Worm (Caenorhabditis elegans) whole organism, L2 larva: ENCODE data around the gene F41E7.9.

Experiments used
- C34F6.9 ChIP-seq: fragments of 150-350 bp; optimal IDR thresholded peaks from 2 replicates; lab custom pipeline; 2014; ENCODE audit warnings: missing biosample characterization, missing genetic modification characterization
- F13H6.1 ChIP-seq: sonication (generic microtip); optimal IDR thresholded peaks from 2 replicates; lab custom pipeline; 2016; ENCODE audit warnings: missing genetic modification characterization, missing compliant biosample characterization
- R02D3.7 ChIP-seq: fragments of 150-350 bp; optimal IDR thresholded peaks from 2 replicates; lab custom pipeline; 2014; ENCODE audit warnings: missing biosample characterization, missing genetic modification characterization
- Y55F3AM.14 ChIP-seq: fragments of 200-800 bp; sonication (Bioruptor generic); optimal IDR thresholded peaks from 2 replicates; lab custom pipeline; 2018; ENCODE audit warnings: mild to moderate bottlenecking, missing genetic modification characterization, missing compliant biosample characterization
- ZK546.5 ChIP-seq: sonication (generic microtip); optimal IDR thresholded peaks from 2 replicates; lab custom pipeline; 2017; ENCODE audit warnings: missing biosample characterization, missing genetic modification characterization
- alr-1 ChIP-seq: fragments of 150-350 bp; optimal IDR thresholded peaks from 2 replicates; lab custom pipeline; 2014; ENCODE audit warnings: missing biosample characterization, missing genetic modification characterization
- aly-2 ChIP-seq: fragments of 150-350 bp; optimal IDR thresholded peaks from 2 replicates; lab custom pipeline; 2014; ENCODE audit warnings: missing biosample characterization, missing genetic modification characterization
- ama-1 ChIP-seq: fragments of 150-350 bp; optimal IDR thresholded peaks from 2 replicates; lab custom pipeline; 2018; ENCODE audit warnings: inconsistent platforms
- ceh-16 ChIP-seq: fragments of 150-350 bp; optimal IDR thresholded peaks from 2 replicates; lab custom pipeline; 2014; ENCODE audit warnings: missing biosample characterization, missing genetic modification characterization
- ceh-82 ChIP-seq: fragments of 150-350 bp; optimal IDR thresholded peaks from 2 replicates; lab custom pipeline; 2014; ENCODE audit warnings: missing biosample characterization, missing genetic modification characterization
- crh-2 ChIP-seq: sonication (generic microtip); optimal IDR thresholded peaks from 2 replicates; lab custom pipeline; 2017; ENCODE audit warnings: missing biosample characterization, missing genetic modification characterization
- dmd-4 ChIP-seq: sonication (generic microtip); optimal IDR thresholded peaks from 2 replicates; lab custom pipeline; 2017; ENCODE audit warnings: missing biosample characterization, missing genetic modification characterization
- egl-27 ChIP-seq: sonication (generic microtip); optimal IDR thresholded peaks from 3 replicates; lab custom pipeline; 2017; ENCODE audit warnings: missing biosample characterization, missing genetic modification reagents, missing genetic modification characterization
- elt-1 ChIP-seq: fragments of 150-350 bp; optimal IDR thresholded peaks from 2 replicates; lab custom pipeline; 2014; ENCODE audit warnings: missing biosample characterization, missing genetic modification characterization
- elt-3 ChIP-seq: sonication (generic microtip); optimal IDR thresholded peaks from 2 replicates; lab custom pipeline; 2017; ENCODE audit warnings: missing biosample characterization, missing genetic modification characterization
- fos-1 ChIP-seq: fragments of 150-350 bp; optimal IDR thresholded peaks from 2 replicates; lab custom pipeline; 2014; ENCODE audit warnings: missing biosample characterization, missing genetic modification characterization
- gmeb-1 ChIP-seq: fragments of 150-350 bp; optimal IDR thresholded peaks from 2 replicates; lab custom pipeline; 2014; ENCODE audit warnings: missing biosample characterization, missing genetic modification characterization
- lin-11 ChIP-seq: fragments of 150-350 bp; sonication (generic microtip); optimal IDR thresholded peaks from 2 replicates; lab custom pipeline; 2014; ENCODE audit warnings: missing biosample characterization, missing genetic modification characterization, inconsistent platforms, mixed read lengths
- lsy-2 ChIP-seq, 2 experiments: fragments of 150-350 bp in 1 of 2; sonication (generic microtip) in 1 of 2; optimal IDR thresholded peaks; 2 replicates each; lab custom pipeline; 2014 to 2017; ENCODE audit warnings: missing biosample characterization in 2 of 2, missing genetic modification characterization in 2 of 2
- mab-5 ChIP-seq: fragments of 150-350 bp; optimal IDR thresholded peaks from 2 replicates; lab custom pipeline; 2014; ENCODE audit warnings: missing biosample characterization, missing genetic modification characterization
- mbf-1 ChIP-seq: sonication (generic microtip); optimal IDR thresholded peaks from 2 replicates; lab custom pipeline; 2017; ENCODE audit warnings: missing biosample characterization, missing genetic modification characterization
- mdl-1 ChIP-seq, 2 experiments: fragments of 150-350 bp in 1 of 2; sonication (generic microtip) in 1 of 2; optimal IDR thresholded peaks; 2 replicates each; lab custom pipeline; 2017; ENCODE audit warnings: missing biosample characterization in 2 of 2, missing genetic modification characterization in 2 of 2
- nhr-10 ChIP-seq: sonication (generic microtip); optimal IDR thresholded peaks from 2 replicates; lab custom pipeline; 2017; ENCODE audit warnings: missing biosample characterization, missing genetic modification characterization
- nhr-11 ChIP-seq: fragments of 150-350 bp; optimal IDR thresholded peaks from 2 replicates; lab custom pipeline; 2014; ENCODE audit warnings: missing biosample characterization, missing genetic modification characterization
- nhr-12 ChIP-seq: fragments of 150-350 bp; optimal IDR thresholded peaks from 2 replicates; lab custom pipeline; 2014; ENCODE audit warnings: missing biosample characterization, missing genetic modification characterization
- nhr-129 ChIP-seq: fragments of 150-350 bp; optimal IDR thresholded peaks from 2 replicates; lab custom pipeline; 2014; ENCODE audit warnings: missing biosample characterization, missing genetic modification characterization
- nhr-21 ChIP-seq: fragments of 150-350 bp; optimal IDR thresholded peaks from 2 replicates; lab custom pipeline; 2014; ENCODE audit warnings: missing biosample characterization, missing genetic modification characterization
- nhr-23 ChIP-seq: fragments of 150-350 bp; optimal IDR thresholded peaks from 2 replicates; lab custom pipeline; 2014; ENCODE audit warnings: missing biosample characterization, missing genetic modification reagents, missing genetic modification characterization
- nhr-237 ChIP-seq: fragments of 150-350 bp; optimal IDR thresholded peaks from 2 replicates; lab custom pipeline; 2014; ENCODE audit warnings: missing biosample characterization, missing genetic modification characterization
- nhr-25 ChIP-seq: fragments of 150-350 bp; sonication (generic microtip); optimal IDR thresholded peaks from 3 replicates; lab custom pipeline; 2014; ENCODE audit warnings: missing biosample characterization, missing genetic modification characterization
- nhr-6 ChIP-seq: fragments of 150-350 bp; optimal IDR thresholded peaks from 2 replicates; lab custom pipeline; 2014; ENCODE audit warnings: missing biosample characterization, missing genetic modification characterization
- nhr-77 ChIP-seq: fragments of 150-350 bp; optimal IDR thresholded peaks from 2 replicates; lab custom pipeline; 2014; ENCODE audit warnings: missing biosample characterization, missing genetic modification characterization
- peb-1 ChIP-seq: fragments of 150-350 bp; optimal IDR thresholded peaks from 2 replicates; lab custom pipeline; 2014; ENCODE audit warnings: missing biosample characterization, missing genetic modification characterization
- sem-4 ChIP-seq: fragments of 150-350 bp; optimal IDR thresholded peaks from 2 replicates; lab custom pipeline; 2014; ENCODE audit warnings: missing biosample characterization, missing genetic modification reagents, missing genetic modification characterization
- skn-1 ChIP-seq: sonication (generic microtip); optimal IDR thresholded peaks from 2 replicates; lab custom pipeline; 2017; ENCODE audit warnings: missing biosample characterization, missing genetic modification characterization
- sma-3 ChIP-seq: sonication (generic microtip); optimal IDR thresholded peaks from 2 replicates; lab custom pipeline; 2016; ENCODE audit warnings: missing genetic modification reagents, missing genetic modification characterization, missing compliant biosample characterization
- sma-9 ChIP-seq, 2 experiments: fragments of 150-350 bp in 1 of 2; sonication (generic microtip) in 1 of 2; optimal IDR thresholded peaks; 2 replicates each; lab custom pipeline; 2014 to 2016; ENCODE audit warnings: missing genetic modification characterization in 2 of 2, mild to moderate bottlenecking in 1 of 2, missing biosample characterization in 1 of 2, missing compliant biosample characterization in 1 of 2, missing genetic modification reagents in 1 of 2, moderate library complexity in 1 of 2
- snpc-4 ChIP-seq: fragments of 150-350 bp; optimal IDR thresholded peaks from 2 replicates; lab custom pipeline; 2014; ENCODE audit warnings: missing biosample characterization, missing genetic modification characterization
- unc-39 ChIP-seq: fragments of 150-350 bp; optimal IDR thresholded peaks from 2 replicates; lab custom pipeline; 2014; ENCODE audit warnings: missing biosample characterization, missing genetic modification characterization
- unc-55 ChIP-seq: fragments of 150-350 bp; sonication (generic microtip); optimal IDR thresholded peaks from 3 replicates; lab custom pipeline; 2014; ENCODE audit warnings: missing biosample characterization, missing genetic modification reagents, missing genetic modification characterization
- zag-1 ChIP-seq: fragments of 150-350 bp; optimal IDR thresholded peaks from 2 replicates; lab custom pipeline; 2014; ENCODE audit warnings: missing biosample characterization, missing genetic modification characterization
- ztf-1 ChIP-seq: fragments of 200-800 bp; sonication (Bioruptor generic); conservative IDR thresholded peaks from 2 replicates; pipeline ENCODE4 v1.3.6; 2022; ENCODE audit warnings: missing genetic modification characterization, missing compliant biosample characterization
- ztf-11 ChIP-seq: sonication (generic microtip); optimal IDR thresholded peaks from 2 replicates; lab custom pipeline; 2017; ENCODE audit warnings: missing biosample characterization, missing genetic modification characterization
- ztf-4 ChIP-seq: fragments of 150-350 bp; optimal IDR thresholded peaks from 2 replicates; lab custom pipeline; 2014; ENCODE audit warnings: missing biosample characterization, missing genetic modification characterization

The F41E7.9 gene

DNA sequence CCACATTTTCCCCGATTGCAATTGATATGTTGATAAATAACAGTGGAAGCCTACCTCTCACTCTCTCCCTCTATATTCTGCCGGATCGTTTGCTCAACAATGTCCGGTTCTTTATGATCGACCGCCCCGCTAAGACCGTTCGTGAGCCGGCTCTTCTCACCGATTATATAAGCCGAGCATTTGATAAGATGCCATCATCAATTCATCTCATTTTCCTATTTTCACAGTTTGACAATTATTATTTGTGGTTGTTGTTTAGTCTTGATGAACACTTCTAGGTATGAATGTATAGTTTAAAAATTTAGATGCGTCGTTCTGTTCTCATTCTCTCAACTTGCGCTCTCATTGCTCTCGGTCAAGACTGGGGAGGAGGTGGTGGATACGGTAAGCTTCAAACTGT, 20.3 kb upstream of the F41E7.9 start, which contains the start of gene idpa-3:
Gene idpa-3, plus strand, starts transcription at position 301 of the 400 bp plus-strand sequence.
- TF ChIP-seq nhr-23 (tag; lab: Kevin White, UChicago) (no peak), dmd-4 (tag; lab: Kevin White, UChicago) (no peak), nhr-21 (tag; lab: Kevin White, UChicago) (no peak), elt-3 (tag; lab: Kevin White, UChicago) (no peak), ztf-1 (GFP tag; lab: Robert Waterston, UW) (no peak), zag-1 (tag; lab: Kevin White, UChicago) (no peak), nhr-12 (tag; lab: Kevin White, UChicago) (no peak), sma-9 (GFP tag; optimal IDR thresholded peaks at IDR 0.05; lab: Kevin White, UChicago) (no peak), sma-9 (tag; optimal IDR thresholded peaks at IDR 0.05; lab: Kevin White, UChicago) (no peak), sem-4 (tag; lab: Kevin White, UChicago) (no peak), ceh-82 (tag; lab: Kevin White, UChicago) (no peak), nhr-237 (no peak), ztf-11 (no peak), alr-1 (no peak), lin-11 (no peak)

ce11 chrX:10333301-10333854, 17.6 kb upstream of the F41E7.9 start, which contains the start of gene R07E3.4:
Gene R07E3.4 (minus strand): TSS chrX:10333351.
- TF ChIP-seq fos-1 (tag; lab: Kevin White, UChicago) (peak; percentile 22), Y55F3AM.14 (no peak), egl-27 (tag; lab: Kevin White, UChicago) (peak; percentile 75), unc-55 (GFP tag; lab: Kevin White, UChicago) (no peak), alr-1 (no peak), ceh-16 (tag; lab: Kevin White, UChicago) (no peak), skn-1 (tag; lab: Kevin White, UChicago) (no peak), ceh-82 (tag; lab: Kevin White, UChicago) (no peak), R02D3.7 (tag; lab: Kevin White, UChicago) (no peak), sma-3 (GFP tag; lab: Kevin White, UChicago) (peak; percentile 23), snpc-4 (tag; lab: Kevin White, UChicago) (no peak), mbf-1 (tag; lab: Kevin White, UChicago) (no peak), nhr-12 (tag; lab: Kevin White, UChicago) (no peak), mab-5 (no peak), ama-1 (no peak), nhr-10 (tag; lab: Kevin White, UChicago) (no peak), nhr-21 (tag; lab: Kevin White, UChicago) (no peak), nhr-77 (tag; lab: Kevin White, UChicago) (no peak), dmd-4 (tag; lab: Kevin White, UChicago) (no peak), nhr-25 (tag; lab: Kevin White, UChicago) (peak; percentile 14), gmeb-1 (no peak), ztf-1 (GFP tag; lab: Robert Waterston, UW) (no peak), ZK546.5 (tag; lab: Kevin White, UChicago) (no peak), mdl-1 (tag; optimal IDR thresholded peaks at IDR 0.05; lab: Kevin White, UChicago) (no peak), F13H6.1 (tag; lab: Kevin White, UChicago) (peak; percentile 20), lsy-2 (tag; optimal IDR thresholded peaks at IDR 0.05; lab: Kevin White, UChicago) (no peak), zag-1 (tag; lab: Kevin White, UChicago) (no peak), crh-2 (tag; lab: Kevin White, UChicago) (peak; percentile 18), peb-1 (tag; lab: Kevin White, UChicago) (no peak), aly-2 (tag; lab: Kevin White, UChicago) (no peak), nhr-237 (no peak), nhr-129 (tag; lab: Kevin White, UChicago) (no peak), unc-39 (no peak), nhr-11 (tag; lab: Kevin White, UChicago) (no peak), C34F6.9 (peak; percentile 29), sma-9 (GFP tag; optimal IDR thresholded peaks at IDR 0.05; lab: Kevin White, UChicago) (peak; percentile 75), sma-9 (tag; optimal IDR thresholded peaks at IDR 0.05; lab: Kevin White, UChicago) (no peak), elt-1 (tag; lab: Kevin White, UChicago) (no peak), ztf-4 (no peak), nhr-6 (tag; lab: Kevin White, UChicago) (no peak), sem-4 (tag; lab: Kevin White, UChicago) (no peak)
